Worm (Caenorhabditis elegans): ENCODE data around the gene nlp-13.

DNA sequence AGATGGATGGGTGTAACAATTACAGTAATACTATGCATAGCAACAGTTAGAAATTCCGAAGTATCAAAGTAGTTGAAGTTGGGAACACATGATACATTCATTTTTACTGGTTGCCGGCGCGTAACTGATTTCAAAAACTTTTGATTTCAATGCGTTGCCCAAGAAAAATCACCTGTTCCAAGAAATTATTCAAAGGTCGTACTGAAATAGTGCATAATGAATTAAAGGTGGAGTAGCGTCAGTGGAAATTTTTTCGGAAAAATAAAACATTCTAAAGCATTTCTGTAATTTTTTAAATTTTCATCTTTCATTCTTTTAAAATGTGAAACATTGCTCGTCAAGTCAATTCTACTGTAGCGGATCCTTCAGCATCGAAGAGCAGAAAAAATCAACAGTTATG is 4.1 kb downstream of the nlp-13 start, which contains the start of gene srh-204:
- TF ChIP-seq mdl-1 (tag; optimal IDR thresholded peaks at IDR 0.05): no peak
- TF ChIP-seq nhr-237 (tag; optimal IDR thresholded peaks at IDR 0.05): no peak
- no peak for TF ChIP-seq fkh-10 (GFP tag; optimal IDR thresholded peaks at IDR 0.05)
- no peak for TF ChIP-seq elt-1 (tag; optimal IDR thresholded peaks at IDR 0.05)
- TF ChIP-seq skn-1 (tag; optimal IDR thresholded peaks at IDR 0.05): no peak
- no peak for TF ChIP-seq lin-15B (tag; optimal IDR thresholded peaks at IDR 0.05)
- TF ChIP-seq ZK546.5 (tag; optimal IDR thresholded peaks at IDR 0.05): no peak
- no peak for TF ChIP-seq pqm-1 (tag; optimal IDR thresholded peaks at IDR 0.05)
- no peak for TF ChIP-seq snpc-4 (tag; optimal IDR thresholded peaks at IDR 0.05)
- TF ChIP-seq nhr-76 (tag; optimal IDR thresholded peaks at IDR 0.05): no peak
- TF ChIP-seq egl-27 (tag; optimal IDR thresholded peaks at IDR 0.05): no peak
- no peak for TF ChIP-seq nhr-77 (tag; optimal IDR thresholded peaks at IDR 0.05)
- TF ChIP-seq unc-39 (tag; optimal IDR thresholded peaks at IDR 0.05): no peak
- no peak for TF ChIP-seq ztf-11 (tag; optimal IDR thresholded peaks at IDR 0.05)

All from whole organism, L3 larva.